Worm (Caenorhabditis elegans): ENCODE results near the gene srz-9.
A peak's percentile ranks its signal among the peaks of the same experiment; 100 is the strongest.
"Not testable (repeated sequence)": the region's sequence is repeated elsewhere in the genome, so short reads cannot be mapped to it uniquely, and the experiment has no call there.

srz-9 gene

DNA sequence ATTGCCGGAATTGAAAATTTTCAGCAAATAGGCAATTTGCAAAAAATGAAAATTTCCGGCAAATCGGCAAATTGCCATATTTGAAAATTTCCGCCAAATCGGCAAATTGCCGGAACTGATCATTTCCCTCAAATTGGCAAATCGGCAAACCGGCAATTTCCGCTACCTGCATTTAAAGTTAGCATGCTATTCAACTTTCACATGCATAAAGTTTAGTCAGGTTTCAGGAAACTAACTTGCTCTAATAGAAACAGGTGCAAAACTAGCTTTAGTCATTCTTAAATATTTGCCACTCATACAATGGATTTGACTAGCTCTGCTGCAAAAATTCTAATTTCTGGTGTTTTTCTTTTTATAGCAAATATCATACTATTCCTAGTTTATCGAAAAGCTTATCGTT lies at the start of gene srz-9:
Gene srz-9, plus strand, starts transcription at position 301 of the 400 bp plus-strand sequence.
- not testable (repeated sequence) for TF ChIP-seq aly-1 (tag; optimal IDR thresholded peaks at IDR 0.05); B0310.2 (tag; optimal IDR thresholded peaks at IDR 0.05); ama-1 (optimal IDR thresholded peaks at IDR 0.05)

- TF ChIP-seq ceh-13 (GFP tag; optimal IDR thresholded peaks at IDR 0.05) (no peak), ceh-36 (tag; optimal IDR thresholded peaks at IDR 0.05) (no peak), hnd-1 (tag; optimal IDR thresholded peaks at IDR 0.05) (no peak), F13C5.2 (tag; optimal IDR thresholded peaks at IDR 0.05) (no peak), hmbx-1 (tag; optimal IDR thresholded peaks at IDR 0.05) (no peak), scrt-1 (GFP tag; IDR thresholded peaks at IDR 0.05) (no peak), B0310.2 (tag; optimal IDR thresholded peaks at IDR 0.05) (no peak), tbx-11 (GFP tag; IDR thresholded peaks at IDR 0.05) (no peak), ama-1 (optimal IDR thresholded peaks at IDR 0.05) (no peak), tbx-37 (GFP tag; conservative IDR thresholded peaks at IDR 0.05) (no peak)
These were observed 49.6 kb upstream of the srz-9 start for ce11 chrIII:1214121-1214673.

DNA sequence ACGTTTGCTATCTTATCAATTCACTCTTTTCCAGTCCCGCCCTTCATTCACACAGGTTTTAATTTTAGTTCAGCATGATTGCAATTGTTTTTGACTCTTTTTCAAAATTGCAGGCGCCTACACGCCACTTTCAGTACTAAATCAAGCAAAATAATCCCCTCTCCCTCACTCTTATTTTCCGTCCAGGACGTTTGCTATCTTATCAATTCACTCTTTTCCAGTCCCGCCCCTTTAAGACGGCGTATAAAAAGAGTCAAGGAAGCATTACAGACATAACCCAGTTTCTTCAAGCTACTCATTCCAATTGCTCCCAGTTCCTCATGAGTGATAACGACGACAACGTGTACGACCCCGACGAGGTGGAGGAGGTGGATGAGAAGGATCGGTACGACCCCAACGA lies 49.1 kb upstream of the srz-9 start, which contains the start of gene Y119D3B.21:
Gene Y119D3B.21, plus strand, starts transcription at position 321 of the 400 bp plus-strand sequence.
- TF ChIP-seq ama-1 (optimal IDR thresholded peaks at IDR 0.05) (no peak), ceh-13 (GFP tag; optimal IDR thresholded peaks at IDR 0.05) (no peak)

ce11 chrIII:1216096-1216495 lies 47.7 kb upstream of the srz-9 start:
- TF ChIP-seq tbx-11 (GFP tag; IDR thresholded peaks at IDR 0.05): no peak
- no peak for TF ChIP-seq scrt-1 (GFP tag; IDR thresholded peaks at IDR 0.05)
- no peak for TF ChIP-seq hmg-4 (GFP tag; optimal IDR thresholded peaks at IDR 0.05)

DNA sequence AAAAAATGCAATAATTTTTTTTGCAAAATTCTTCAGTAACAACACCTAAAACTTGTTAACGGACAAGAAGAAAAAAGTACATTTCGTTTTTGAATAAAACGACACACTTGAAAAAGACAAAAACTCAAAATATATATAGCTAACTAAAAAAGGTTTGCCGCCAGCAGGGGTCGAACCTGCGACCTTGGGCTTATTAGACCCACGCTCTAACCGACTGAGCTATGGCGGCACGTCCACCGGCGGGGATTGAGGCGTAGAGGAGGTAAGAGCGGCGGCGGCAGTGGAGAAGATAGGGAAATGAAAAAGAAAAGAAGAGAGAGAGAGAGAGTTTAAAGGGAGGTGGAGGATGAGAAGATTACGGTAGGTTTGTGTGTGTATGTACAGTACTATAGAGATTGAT lies 45.6 kb upstream of the srz-9 start:
- TF ChIP-seq B0310.2 (tag; optimal IDR thresholded peaks at IDR 0.05) (peak; percentile 57), flt-1 (GFP tag; IDR thresholded peaks at IDR 0.05) (peak; percentile 77), tra-4 (tag; optimal IDR thresholded peaks at IDR 0.05) (no peak), ama-1 (optimal IDR thresholded peaks at IDR 0.05) (no peak), scrt-1 (GFP tag; IDR thresholded peaks at IDR 0.05) (peak; percentile 77), F13C5.2 (tag; optimal IDR thresholded peaks at IDR 0.05) (peak; percentile 58), ceh-36 (tag; optimal IDR thresholded peaks at IDR 0.05) (peak; percentile 76), pes-1 (GFP tag; IDR thresholded peaks at IDR 0.05) (peak; percentile 83), tbx-37 (GFP tag; conservative IDR thresholded peaks at IDR 0.05) (peak; percentile 40), ets-7 (tag; optimal IDR thresholded peaks at IDR 0.05) (no peak), tbx-11 (GFP tag; IDR thresholded peaks at IDR 0.05) (peak; percentile 73), aly-1 (tag; optimal IDR thresholded peaks at IDR 0.05) (peak; percentile 73), hmbx-1 (tag; optimal IDR thresholded peaks at IDR 0.05) (no peak), hnd-1 (tag; optimal IDR thresholded peaks at IDR 0.05) (peak; percentile 0), sea-1 (GFP tag; conservative IDR thresholded peaks at IDR 0.05) (0 out of 2 replicates have a peak, but pooled peaks have one; percentile 64), hmg-4 (GFP tag; optimal IDR thresholded peaks at IDR 0.05) (peak; percentile 12), ceh-13 (GFP tag; optimal IDR thresholded peaks at IDR 0.05) (peak; percentile 31)

ce11 chrIII:1218998-1219397 lies 44.8 kb upstream of the srz-9 start:
- TF ChIP-seq aly-1 (tag; optimal IDR thresholded peaks at IDR 0.05) (no peak), tbx-11 (GFP tag; IDR thresholded peaks at IDR 0.05) (no peak), tra-4 (tag; optimal IDR thresholded peaks at IDR 0.05) (no peak), tbx-37 (GFP tag; conservative IDR thresholded peaks at IDR 0.05) (no peak), scrt-1 (GFP tag; IDR thresholded peaks at IDR 0.05) (no peak), hnd-1 (tag; optimal IDR thresholded peaks at IDR 0.05) (no peak), ets-7 (tag; optimal IDR thresholded peaks at IDR 0.05) (no peak), ceh-36 (tag; optimal IDR thresholded peaks at IDR 0.05) (no peak), hmbx-1 (tag; optimal IDR thresholded peaks at IDR 0.05) (no peak), F13C5.2 (tag; optimal IDR thresholded peaks at IDR 0.05) (no peak), B0310.2 (tag; optimal IDR thresholded peaks at IDR 0.05) (no peak), sea-1 (GFP tag; conservative IDR thresholded peaks at IDR 0.05) (no peak)

- TF ChIP-seq pes-1 (GFP tag; IDR thresholded peaks at IDR 0.05) (no peak), hmg-4 (GFP tag; optimal IDR thresholded peaks at IDR 0.05) (no peak), ama-1 (optimal IDR thresholded peaks at IDR 0.05) (no peak), F13C5.2 (tag; optimal IDR thresholded peaks at IDR 0.05) (no peak), tra-4 (tag; optimal IDR thresholded peaks at IDR 0.05) (no peak), flt-1 (GFP tag; IDR thresholded peaks at IDR 0.05) (no peak), tbx-37 (GFP tag; conservative IDR thresholded peaks at IDR 0.05) (no peak), tbx-11 (GFP tag; IDR thresholded peaks at IDR 0.05) (no peak)
These were observed 43.8 kb upstream of the srz-9 start for ce11 chrIII:1220012-1220411.

DNA sequence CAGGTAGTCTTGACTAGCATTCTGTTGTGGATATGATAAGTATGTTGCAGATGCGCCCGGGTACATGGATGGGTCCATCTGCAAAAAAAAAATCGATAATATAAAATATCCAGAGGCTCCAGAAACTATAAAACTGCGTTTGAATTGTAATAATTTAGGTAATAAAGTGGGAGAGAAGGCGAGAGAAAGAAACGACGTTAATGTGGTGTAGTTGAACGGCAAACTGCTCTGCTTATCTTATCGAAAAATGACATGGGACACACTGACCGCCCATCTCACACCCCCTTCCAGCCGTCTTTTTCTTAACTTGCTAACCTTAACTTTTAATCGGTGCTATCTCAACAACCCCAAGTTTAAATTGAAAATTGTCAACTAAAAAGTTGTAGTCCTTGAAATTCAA lies 41.8 kb upstream of the srz-9 start:
- TF ChIP-seq hmbx-1 (tag; optimal IDR thresholded peaks at IDR 0.05): no peak
- TF ChIP-seq sea-1 (GFP tag; conservative IDR thresholded peaks at IDR 0.05): no peak
- TF ChIP-seq scrt-1 (GFP tag; IDR thresholded peaks at IDR 0.05): no peak
- no peak for TF ChIP-seq ceh-36 (tag; optimal IDR thresholded peaks at IDR 0.05)
- no peak for TF ChIP-seq tbx-37 (GFP tag; conservative IDR thresholded peaks at IDR 0.05)
- no peak for TF ChIP-seq ama-1 (optimal IDR thresholded peaks at IDR 0.05)
- no peak for TF ChIP-seq hmg-4 (GFP tag; optimal IDR thresholded peaks at IDR 0.05)
- no peak for TF ChIP-seq flt-1 (GFP tag; IDR thresholded peaks at IDR 0.05)

Data from whole organism, early embryonic.